Worm (Caenorhabditis elegans): Measurements from ENCODE around the gene gana-1.

The gana-1 gene

ce11 chrV:12114693-12115092 is 27.7 kb downstream of the gana-1 start, which contains the start of gene spin-1:
spin-1 (plus strand) TSS chrV:12114993.
- TF ChIP-seq K02D7.2 (tag; optimal IDR thresholded peaks at IDR 0.05) (no peak), pax-1 (tag; optimal IDR thresholded peaks at IDR 0.05) (no peak), unc-42 (tag; optimal IDR thresholded peaks at IDR 0.05) (no peak), dve-1 (tag; optimal IDR thresholded peaks at IDR 0.05) (no peak), sox-2 (GFP tag; IDR thresholded peaks at IDR 0.05) (no peak), eyg-1 (tag; optimal IDR thresholded peaks at IDR 0.05) (no peak), pha-2 (tag; optimal IDR thresholded peaks at IDR 0.05) (no peak), pqm-1 (tag; optimal IDR thresholded peaks at IDR 0.05) (no peak), npax-4 (tag; optimal IDR thresholded peaks at IDR 0.05) (no peak), hlh-6 (tag; optimal IDR thresholded peaks at IDR 0.05) (no peak), unc-86 (tag; optimal IDR thresholded peaks at IDR 0.05) (no peak), ceh-2 (tag; optimal IDR thresholded peaks at IDR 0.05) (no peak), pag-3 (tag; optimal IDR thresholded peaks at IDR 0.05; ENCODE audit: borderline replicate concordance) (no peak), lim-6 (tag; optimal IDR thresholded peaks at IDR 0.05) (no peak), hlh-8 (tag; optimal IDR thresholded peaks at IDR 0.05) (no peak), syd-9 (tag; optimal IDR thresholded peaks at IDR 0.05) (no peak), rnt-1 (tag; optimal IDR thresholded peaks at IDR 0.05) (no peak)

DNA sequence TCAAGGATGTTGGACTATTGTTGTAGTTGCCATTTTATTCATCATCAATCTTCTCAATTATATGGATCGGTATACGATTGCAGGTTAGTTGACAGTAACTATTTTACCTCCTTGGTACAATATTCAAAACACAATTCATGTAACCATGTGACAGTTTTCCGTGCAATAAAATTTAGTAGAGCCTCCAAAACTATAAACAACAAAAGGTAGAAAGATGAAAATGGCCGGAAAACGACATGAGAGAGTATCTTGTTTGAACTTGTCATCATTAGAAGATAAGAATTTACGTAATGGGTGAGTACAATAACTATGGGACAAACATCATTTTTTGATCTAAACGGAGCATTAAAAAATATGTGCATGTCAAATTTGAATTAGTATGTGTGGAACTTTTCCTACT is 28.1 kb downstream of the gana-1 start:
- no peak for TF ChIP-seq hlh-8 (tag; optimal IDR thresholded peaks at IDR 0.05)
- no peak for TF ChIP-seq pros-1 (tag; optimal IDR thresholded peaks at IDR 0.05)
- TF ChIP-seq eyg-1 (tag; optimal IDR thresholded peaks at IDR 0.05), result no peak
- TF ChIP-seq fax-1 (tag; optimal IDR thresholded peaks at IDR 0.05), result no peak
- no peak for TF ChIP-seq unc-3 (GFP tag; conservative IDR thresholded peaks at IDR 0.05)
- no peak for TF ChIP-seq unc-3 (tag; optimal IDR thresholded peaks at IDR 0.05)
- no peak for TF ChIP-seq tbx-2 (tag; optimal IDR thresholded peaks at IDR 0.05)
- no peak for TF ChIP-seq ceh-6 (GFP tag; optimal IDR thresholded peaks at IDR 0.05)
- no peak for TF ChIP-seq C38D4.7 (GFP tag; optimal IDR thresholded peaks at IDR 0.05)
- TF ChIP-seq ceh-19 (GFP tag; optimal IDR thresholded peaks at IDR 0.05), result no peak
- TF ChIP-seq unc-55 (GFP tag; optimal IDR thresholded peaks at IDR 0.05), result no peak
- no peak for TF ChIP-seq ceh-2 (tag; optimal IDR thresholded peaks at IDR 0.05)
- no peak for TF ChIP-seq T23F11.4 (GFP tag; optimal IDR thresholded peaks at IDR 0.05)
- TF ChIP-seq ceh-22 (tag; optimal IDR thresholded peaks at IDR 0.05), result no peak
- TF ChIP-seq sox-2 (GFP tag; IDR thresholded peaks at IDR 0.05), result no peak
- TF ChIP-seq npax-4 (tag; optimal IDR thresholded peaks at IDR 0.05), result no peak
- TF ChIP-seq unc-86 (tag; optimal IDR thresholded peaks at IDR 0.05), result no peak
- no peak for TF ChIP-seq mec-3 (tag; optimal IDR thresholded peaks at IDR 0.05; ENCODE audit: borderline replicate concordance)
- TF ChIP-seq ceh-48 (tag; optimal IDR thresholded peaks at IDR 0.05), result no peak
- TF ChIP-seq sdc-2 (tag; optimal IDR thresholded peaks at IDR 0.05), result no peak
- no peak for TF ChIP-seq ref-2 (tag; optimal IDR thresholded peaks at IDR 0.05)

DNA sequence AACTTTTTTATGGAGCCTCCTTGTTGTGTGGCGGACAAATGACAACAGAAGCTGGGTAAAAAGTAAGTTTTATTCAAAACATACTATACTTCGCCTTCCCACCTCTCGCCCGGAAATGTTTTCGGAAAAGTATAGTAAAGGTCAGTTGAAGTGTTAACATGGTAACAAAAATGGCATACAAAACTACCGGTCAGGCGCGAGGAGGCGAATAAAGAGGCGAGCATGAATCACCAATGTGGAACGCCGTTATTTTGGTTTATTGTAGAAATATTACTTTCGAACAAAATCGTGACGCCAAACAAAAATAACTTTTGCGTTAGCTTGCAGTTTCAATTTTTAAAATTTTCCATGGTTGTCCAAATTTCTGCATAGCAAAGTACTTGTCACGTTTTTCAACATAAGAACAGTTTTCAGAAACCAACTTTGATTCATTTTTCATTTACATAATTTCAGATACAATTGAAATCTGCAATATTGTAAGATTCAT is 30.6 kb downstream of the gana-1 start, which contains the start of gene C13C4.8:
Gene C13C4.8 (plus strand): TSS at position 437 of the 487 bp plus-strand sequence.
- TF ChIP-seq ahr-1 (tag; optimal IDR thresholded peaks at IDR 0.05) (no peak), nhr-11 (tag; optimal IDR thresholded peaks at IDR 0.05) (no peak), ceh-30 (tag; optimal IDR thresholded peaks at IDR 0.05) (no peak), ttx-3 (tag; optimal IDR thresholded peaks at IDR 0.05) (no peak), ceh-14 (tag; optimal IDR thresholded peaks at IDR 0.05) (no peak), dve-1 (tag; optimal IDR thresholded peaks at IDR 0.05) (no peak), ceh-9 (tag; optimal IDR thresholded peaks at IDR 0.05) (no peak), ref-2 (tag; optimal IDR thresholded peaks at IDR 0.05) (no peak), pat-9 (tag; optimal IDR thresholded peaks at IDR 0.05) (no peak), mec-3 (tag; optimal IDR thresholded peaks at IDR 0.05; ENCODE audit: borderline replicate concordance) (no peak), hlh-30 (tag; optimal IDR thresholded peaks at IDR 0.05; ENCODE audit: insufficient read depth) (no peak), npax-4 (tag; optimal IDR thresholded peaks at IDR 0.05) (no peak), hlh-13 (GFP tag; optimal IDR thresholded peaks at IDR 0.05) (no peak), unc-42 (tag; optimal IDR thresholded peaks at IDR 0.05) (no peak), elt-4 (tag; optimal IDR thresholded peaks at IDR 0.05) (no peak)
